Fruit fly (Drosophila melanogaster): ENCODE measurements around the gene CG17159.
A peak's percentile ranks its signal among the peaks of the same experiment; 100 is the strongest.

Gene CG17159

DNA sequence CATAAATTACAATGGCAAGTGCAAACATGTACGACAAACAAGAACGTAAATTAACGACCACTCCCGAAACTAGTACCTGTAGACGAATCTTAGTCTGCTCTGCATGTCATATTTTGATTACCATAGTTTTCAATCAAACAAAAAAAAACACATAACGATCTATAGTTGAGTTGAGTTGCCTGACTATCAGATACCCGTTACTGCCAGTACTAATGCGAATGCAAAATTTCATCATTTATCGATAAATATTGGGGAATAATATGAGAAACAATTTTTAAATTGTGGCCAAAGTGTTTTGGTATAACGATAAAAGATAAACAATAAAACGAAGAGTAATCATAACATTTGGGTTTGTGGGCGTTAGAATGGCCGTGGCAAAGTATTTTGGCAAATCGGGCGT is 2.0 kb downstream of the CG17159 start:
- TF ChIP-seq Clk (GFP tag; optimal IDR thresholded peaks at IDR 0.05) (no peak), kay (GFP tag; ENCODE audit: borderline replicate concordance) (peak; percentile 26)

DNA sequence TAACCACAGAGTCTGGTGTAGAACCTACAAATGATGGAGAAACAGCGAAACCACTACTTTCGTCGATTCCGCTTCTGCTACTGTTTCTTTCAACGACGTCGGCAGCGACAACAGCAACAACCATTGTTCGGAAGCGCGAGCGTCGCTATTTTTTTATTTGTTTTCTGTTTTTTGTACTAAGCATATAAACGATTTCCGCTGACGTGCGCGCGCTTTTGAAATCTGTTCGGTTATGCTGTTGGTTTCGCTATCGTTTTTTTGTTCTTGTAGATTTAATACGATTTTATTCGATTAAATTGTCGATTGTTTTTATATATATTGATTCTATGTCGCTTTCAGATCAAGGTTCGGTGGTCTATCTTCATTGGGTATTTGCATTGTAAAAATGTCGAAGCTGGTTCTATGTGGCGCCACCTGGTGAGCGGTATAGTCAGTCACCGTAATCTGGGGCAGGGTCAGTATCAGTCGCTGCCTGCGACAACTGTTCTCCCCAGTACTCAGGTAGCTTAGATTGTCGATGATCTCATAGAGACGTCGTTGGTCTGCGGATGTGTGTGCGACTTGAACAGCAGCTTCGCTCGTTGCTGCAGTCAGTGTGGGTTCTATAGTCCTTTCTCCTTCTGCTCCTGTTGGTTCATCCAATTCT is 3.2 kb downstream of the CG17159 start:
- TF ChIP-seq tj (GFP tag; optimal IDR thresholded peaks at IDR 0.05) (peak; percentile 92), CG7045 (GFP tag; optimal IDR thresholded peaks at IDR 0.05) (no peak)

DNA sequence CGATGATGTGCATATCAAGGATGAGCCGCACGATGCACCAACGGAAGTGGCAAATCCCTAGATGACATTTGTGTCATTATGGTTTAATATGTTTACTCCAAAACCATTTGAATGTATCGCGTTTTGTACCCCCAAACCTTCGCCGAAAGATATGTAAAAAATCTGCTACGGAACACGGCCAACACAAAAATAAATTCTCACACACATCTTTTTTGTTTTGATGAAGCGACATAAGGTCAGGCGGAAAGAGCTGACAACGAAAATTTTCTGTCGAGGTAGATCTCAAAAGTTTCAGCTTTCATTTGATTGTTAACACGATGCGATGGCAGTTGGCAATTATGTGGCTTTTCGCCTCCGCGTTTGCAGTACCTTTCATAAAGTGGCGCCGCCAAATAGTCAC is 8.1 kb downstream of the CG17159 start, which contains the start of gene CG17169:
Gene CG17169, plus strand, starts transcription at position 301 of the 400 bp plus-strand sequence.
- TF ChIP-seq tj (GFP tag; optimal IDR thresholded peaks at IDR 0.05): peak; percentile 80
- no peak for TF ChIP-seq CG5204 (GFP tag; optimal IDR thresholded peaks at IDR 0.05)
- no peak for TF ChIP-seq bab1 (GFP tag; optimal IDR thresholded peaks at IDR 0.05)

DNA sequence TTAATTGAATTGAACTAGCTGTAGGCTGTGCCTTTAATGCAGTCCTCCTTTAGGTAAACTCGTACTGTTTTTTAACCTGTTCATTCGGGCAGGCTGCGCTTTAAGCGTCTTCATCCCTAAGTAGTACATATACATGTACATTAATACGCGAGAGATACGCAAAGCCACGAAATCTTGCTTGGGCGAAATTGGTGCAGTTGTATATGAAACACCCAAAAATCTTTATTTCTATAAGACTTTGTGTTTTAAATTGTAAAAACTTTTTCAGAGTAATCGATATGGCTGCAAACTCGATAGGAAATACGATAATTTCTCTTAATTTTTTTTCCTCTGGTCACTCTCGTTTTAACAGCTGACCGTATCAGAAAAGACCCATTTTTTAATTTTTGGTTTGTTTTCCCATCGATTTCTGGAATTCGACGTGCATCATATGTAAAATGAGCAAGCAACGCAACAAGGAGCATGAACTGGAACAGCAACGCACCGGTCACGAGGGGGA is 10.0 kb downstream of the CG17159 start, which contains the start of the genes CG17163 and CG17168:
Gene CG17163, minus strand, starts transcription at position 303 of the 499 bp plus-strand sequence.
Gene CG17168, plus strand, starts transcription at position 332 of the 499 bp plus-strand sequence.
- TF ChIP-seq CG1620 (GFP tag; optimal IDR thresholded peaks at IDR 0.05) (no peak), kay (GFP tag; ENCODE audit: borderline replicate concordance) (peak; percentile 63), tj (GFP tag; optimal IDR thresholded peaks at IDR 0.05) (peak; percentile 17)

DNA sequence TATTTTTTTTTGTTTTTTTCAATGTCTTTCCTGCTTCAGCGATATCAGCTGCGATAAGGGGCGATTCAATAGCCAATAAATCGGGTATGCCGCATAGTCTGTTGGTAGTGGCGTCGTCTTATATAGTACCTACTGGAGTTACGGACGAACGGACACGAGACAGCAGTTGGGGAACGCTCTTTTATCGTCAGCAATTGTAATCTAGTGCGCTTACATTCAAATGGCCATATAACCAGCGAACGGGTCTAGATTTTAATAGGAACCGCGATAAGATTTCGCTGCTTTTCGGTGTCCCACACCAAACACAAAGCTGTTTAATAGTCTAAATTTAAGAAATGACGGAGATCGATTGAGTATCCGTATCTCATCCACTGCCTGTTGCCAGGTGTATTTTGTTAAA is 19.0 kb downstream of the CG17159 start:
- TF ChIP-seq bab1 (GFP tag; optimal IDR thresholded peaks at IDR 0.05) (no peak), CG33017 (tag; optimal IDR thresholded peaks at IDR 0.05) (no peak), CG11617 (GFP tag; optimal IDR thresholded peaks at IDR 0.05) (no peak), CG14711 (tag; optimal IDR thresholded peaks at IDR 0.05) (no peak), CG1620 (GFP tag; optimal IDR thresholded peaks at IDR 0.05) (no peak), ovo (GFP tag; optimal IDR thresholded peaks at IDR 0.05) (no peak), kay (GFP tag; ENCODE audit: borderline replicate concordance) (no peak), toe (GFP tag; optimal IDR thresholded peaks at IDR 0.05) (no peak)

DNA sequence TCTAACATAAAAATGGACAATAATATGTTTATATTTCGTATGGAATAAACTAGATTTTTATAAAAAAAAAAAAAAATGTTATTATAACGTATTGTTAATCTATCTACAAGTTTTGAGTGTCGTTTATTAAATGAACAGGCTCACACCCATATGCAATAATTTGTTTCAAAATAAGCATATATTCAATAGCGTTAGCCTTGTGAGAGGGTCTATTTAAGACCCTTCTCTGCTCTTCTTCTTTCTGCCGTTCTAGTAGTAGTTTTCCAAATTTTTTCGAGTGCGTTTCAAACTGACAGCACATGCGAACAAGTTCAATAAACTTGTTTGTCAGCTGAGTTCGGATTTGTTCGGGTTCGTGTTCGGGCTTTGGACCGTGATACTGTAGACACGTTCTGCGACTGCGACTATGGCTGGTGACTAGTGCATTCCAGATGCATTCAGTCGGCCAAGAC is 21.2 kb downstream of the CG17159 start:
- TF ChIP-seq cic (GFP tag; optimal IDR thresholded peaks at IDR 0.05): no peak
- no peak for TF ChIP-seq toe (GFP tag; optimal IDR thresholded peaks at IDR 0.05)
- TF ChIP-seq Clk (GFP tag; optimal IDR thresholded peaks at IDR 0.05): no peak
- TF ChIP-seq CG7045 (GFP tag; optimal IDR thresholded peaks at IDR 0.05): no peak
- TF ChIP-seq CG1620 (GFP tag; optimal IDR thresholded peaks at IDR 0.05): no peak
- TF ChIP-seq bab1 (GFP tag; optimal IDR thresholded peaks at IDR 0.05): no peak
- no peak for TF ChIP-seq CG11617 (GFP tag; optimal IDR thresholded peaks at IDR 0.05)
- no peak for TF ChIP-seq CG12768 (GFP tag; optimal IDR thresholded peaks at IDR 0.05)
- TF ChIP-seq CG33017 (tag; optimal IDR thresholded peaks at IDR 0.05): no peak
- no peak for TF ChIP-seq kay (GFP tag; ENCODE audit: borderline replicate concordance)
- no peak for TF ChIP-seq tj (GFP tag; optimal IDR thresholded peaks at IDR 0.05)

DNA sequence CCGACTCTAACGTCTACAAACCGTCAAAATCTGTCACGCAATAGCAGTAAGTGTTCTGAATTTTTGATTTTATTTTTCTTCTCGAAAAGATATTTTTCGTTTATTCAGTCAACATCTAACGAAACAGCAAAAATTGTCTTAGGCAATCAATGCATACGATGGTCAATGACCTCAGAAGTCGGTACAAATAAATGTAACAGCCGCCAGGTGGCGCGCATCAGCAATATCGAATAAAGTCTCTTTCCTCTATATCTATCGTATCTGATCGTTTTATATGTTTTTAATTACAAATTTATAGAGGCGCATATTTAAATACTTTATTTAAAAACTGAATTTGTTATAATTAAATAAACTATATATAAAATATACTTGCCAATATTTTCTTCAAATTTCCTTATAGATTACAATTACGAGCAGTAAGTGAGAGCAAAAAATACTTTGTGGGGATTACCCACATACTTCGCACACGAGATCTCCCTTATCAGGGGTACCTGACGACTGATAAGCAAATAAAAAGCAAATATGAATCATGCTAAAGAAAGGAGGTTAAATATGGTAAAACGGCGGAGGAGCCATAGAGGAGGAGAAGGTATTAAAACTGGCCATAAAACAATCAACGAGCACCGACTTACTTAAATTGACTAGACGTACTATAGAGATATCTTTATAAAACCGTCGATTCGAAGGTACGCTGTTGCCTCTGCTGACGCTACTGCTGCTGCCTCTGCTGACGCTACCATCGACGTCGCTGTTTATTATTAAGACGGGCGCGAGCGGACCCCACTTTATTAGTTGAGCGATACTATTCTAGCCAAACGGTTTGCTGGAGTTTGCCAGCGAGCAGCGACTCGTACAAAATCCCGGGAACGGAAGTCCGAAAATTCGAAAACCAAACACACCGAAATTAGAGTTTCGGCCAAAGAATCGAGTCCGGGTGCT is 24.6 kb downstream of the CG17159 start, which contains the start of gene CG17167:
Gene CG17167, plus strand, starts transcription at position 781 of the 939 bp plus-strand sequence.
- TF ChIP-seq CG33017 (tag; optimal IDR thresholded peaks at IDR 0.05) (no peak), bab1 (GFP tag; optimal IDR thresholded peaks at IDR 0.05) (no peak), CG14711 (tag; optimal IDR thresholded peaks at IDR 0.05) (no peak), cnc (optimal IDR thresholded peaks at IDR 0.05) (no peak), kay (GFP tag; ENCODE audit: borderline replicate concordance) (no peak), CG7101 (tag; optimal IDR thresholded peaks at IDR 0.05) (no peak), toe (GFP tag; optimal IDR thresholded peaks at IDR 0.05) (no peak), CG5204 (GFP tag; optimal IDR thresholded peaks at IDR 0.05) (no peak), tj (GFP tag; optimal IDR thresholded peaks at IDR 0.05) (no peak), Crg-1 (GFP tag; optimal IDR thresholded peaks at IDR 0.05) (no peak), Mnt (GFP tag; optimal IDR thresholded peaks at IDR 0.05) (no peak), ovo (GFP tag; optimal IDR thresholded peaks at IDR 0.05) (no peak), CG11617 (GFP tag; optimal IDR thresholded peaks at IDR 0.05) (no peak), pad (GFP tag; optimal IDR thresholded peaks at IDR 0.05) (no peak), cic (GFP tag; optimal IDR thresholded peaks at IDR 0.05) (no peak)
